Worm (Caenorhabditis elegans) whole organism, young adult: ENCODE data around the gene D1005.2.

Experiments used
- D2030.7 ChIP-seq: fragments of 200-800 bp; sonication (Bioruptor generic); IDR thresholded peaks from 2 replicates; pipeline ENCODE4 v1.3.6; 2022; ENCODE audit warnings: missing genetic modification reagents, missing genetic modification characterization, missing compliant biosample characterization
- Y53G8AR.9 ChIP-seq: fragments of 200-800 bp; sonication (Bioruptor generic); conservative IDR thresholded peaks from 2 replicates; pipeline ENCODE4 v1.3.6; 2022; ENCODE audit warnings: missing genetic modification reagents, missing genetic modification characterization, missing compliant biosample characterization
- ama-1 ChIP-seq, 3 experiments: fragments of 150-350 bp in 1 of 3; sonication (generic microtip) in 2 of 3; optimal IDR thresholded peaks; 2 replicates each; lab custom pipeline; 2014 to 2018; ENCODE audit warnings: missing biosample characterization in 2 of 3, missing genetic modification characterization in 2 of 3, missing genetic modification reagents in 2 of 3
- attf-6 ChIP-seq: fragments of 200-800 bp; sonication (Bioruptor generic); IDR thresholded peaks from 2 replicates; pipeline ENCODE4 v1.3.6; 2022; ENCODE audit warnings: missing genetic modification reagents, missing genetic modification characterization, missing compliant biosample characterization
- ets-4 ChIP-seq: fragments of 200-800 bp; sonication (Bioruptor generic); optimal IDR thresholded peaks from 2 replicates; lab custom pipeline; 2018; ENCODE audit warnings: mild to moderate bottlenecking, missing genetic modification characterization, missing compliant biosample characterization

ce11 chrX:1503698-1504501, 45.1 kb downstream of the D1005.2 start:
- peak; percentile 94 for TF ChIP-seq Y53G8AR.9 (GFP tag; lab: Robert Waterston, UW)
- TF ChIP-seq D2030.7 (GFP tag; lab: Robert Waterston, UW), result no peak
- TF ChIP-seq attf-6 (GFP tag; lab: Robert Waterston, UW), result no peak
- no peak for TF ChIP-seq ama-1 (optimal IDR thresholded peaks at IDR 0.05; lab: Kevin White, UChicago)
- no peak for TF ChIP-seq ama-1 (GFP tag; optimal IDR thresholded peaks at IDR 0.05; lab: Kevin White, UChicago)
- no peak for TF ChIP-seq ets-4 (GFP tag; lab: Kevin White, UChicago)
